Worm (Caenorhabditis elegans): ENCODE measurements around the gene cyp-34A9.

The cyp-34A9 gene

DNA sequence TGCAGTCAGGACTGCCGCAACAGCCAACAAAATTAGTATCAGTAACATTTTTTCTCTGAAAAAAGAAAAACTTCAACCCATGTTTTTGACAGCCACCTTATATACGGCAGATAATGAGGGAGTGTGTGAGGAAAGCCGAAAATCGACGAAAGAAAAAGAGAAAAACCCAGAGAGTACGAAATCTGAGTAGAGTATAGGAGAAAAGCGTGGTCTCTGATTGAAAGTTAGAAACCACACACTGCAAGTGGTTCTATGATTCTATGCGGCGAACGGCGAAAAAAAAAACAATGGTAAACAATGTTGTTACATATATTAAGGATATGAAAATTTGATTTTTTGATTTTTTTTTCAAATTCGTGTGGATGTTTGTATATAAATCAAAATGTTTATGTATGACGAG lies 2.6 kb downstream of the cyp-34A9 start, which contains the start of gene cyp-34A8 (continued):
- TF ChIP-seq C16A3.4 (tag; optimal IDR thresholded peaks at IDR 0.05), result no peak
- no peak for TF ChIP-seq nhr-19 (GFP tag; conservative IDR thresholded peaks at IDR 0.05)
- no peak for TF ChIP-seq sup-37 (GFP tag; optimal IDR thresholded peaks at IDR 0.05)
- TF ChIP-seq nhr-20 (tag; optimal IDR thresholded peaks at IDR 0.05), result peak; percentile 74
- no peak for TF ChIP-seq elt-2 (tag; optimal IDR thresholded peaks at IDR 0.05)
- TF ChIP-seq lin-13 (GFP tag; optimal IDR thresholded peaks at IDR 0.05), result no peak
- TF ChIP-seq aly-2 (tag; optimal IDR thresholded peaks at IDR 0.05), result no peak
- TF ChIP-seq nhr-71 (tag; optimal IDR thresholded peaks at IDR 0.05), result peak; percentile 29
- no peak for TF ChIP-seq fkh-4 (tag; optimal IDR thresholded peaks at IDR 0.05; ENCODE audit: borderline replicate concordance)
- peak; percentile 27 for TF ChIP-seq snu-23 (GFP tag; optimal IDR thresholded peaks at IDR 0.05)
- no peak for TF ChIP-seq sptf-1 (tag; optimal IDR thresholded peaks at IDR 0.05)
- no peak for TF ChIP-seq C04F5.9 (tag; optimal IDR thresholded peaks at IDR 0.05)
- peak in 2 of 6 experiments; percentile 6 to 38 for TF ChIP-seq elt-3 (tag; optimal IDR thresholded peaks at IDR 0.05)
- no peak for TF ChIP-seq ztf-4 (tag; optimal IDR thresholded peaks at IDR 0.05)
- no peak for TF ChIP-seq isw-1 (GFP tag; IDR thresholded peaks at IDR 0.05)
- TF ChIP-seq ceh-90 (tag; optimal IDR thresholded peaks at IDR 0.05), result no peak
- TF ChIP-seq unc-130 (tag; optimal IDR thresholded peaks at IDR 0.05), result no peak
- TF ChIP-seq sox-4 (tag; optimal IDR thresholded peaks at IDR 0.05), result no peak
- no peak for TF ChIP-seq nhr-11 (tag; optimal IDR thresholded peaks at IDR 0.05)
- TF ChIP-seq egl-13 (tag; optimal IDR thresholded peaks at IDR 0.05), result no peak
- TF ChIP-seq nhr-84 (tag; optimal IDR thresholded peaks at IDR 0.05), result no peak
- no peak for TF ChIP-seq snpc-4 (tag; optimal IDR thresholded peaks at IDR 0.05)
- no peak for TF ChIP-seq pqm-1 (tag; optimal IDR thresholded peaks at IDR 0.05)
- TF ChIP-seq unc-86 (tag; optimal IDR thresholded peaks at IDR 0.05), result no peak
- TF ChIP-seq pax-3 (tag; optimal IDR thresholded peaks at IDR 0.05), result no peak
- TF ChIP-seq C34B4.2 (tag; optimal IDR thresholded peaks at IDR 0.05), result no peak
- no peak for TF ChIP-seq rnt-1 (tag; optimal IDR thresholded peaks at IDR 0.05)
- TF ChIP-seq hlh-4 (tag; optimal IDR thresholded peaks at IDR 0.05), result no peak
- TF ChIP-seq alr-1 (tag; optimal IDR thresholded peaks at IDR 0.05; ENCODE audit: borderline replicate concordance), result no peak
- no peak for TF ChIP-seq unc-62 (GFP tag; optimal IDR thresholded peaks at IDR 0.05)
- no peak for TF ChIP-seq nhr-77 (tag; optimal IDR thresholded peaks at IDR 0.05)
- no peak for TF ChIP-seq aha-1 (tag; optimal IDR thresholded peaks at IDR 0.05)
- TF ChIP-seq grh-1 (GFP tag; IDR thresholded peaks at IDR 0.05), result no peak
- TF ChIP-seq fkh-8 (tag; optimal IDR thresholded peaks at IDR 0.05), result no peak
- TF ChIP-seq ceh-63 (GFP tag; optimal IDR thresholded peaks at IDR 0.05), result no peak

DNA sequence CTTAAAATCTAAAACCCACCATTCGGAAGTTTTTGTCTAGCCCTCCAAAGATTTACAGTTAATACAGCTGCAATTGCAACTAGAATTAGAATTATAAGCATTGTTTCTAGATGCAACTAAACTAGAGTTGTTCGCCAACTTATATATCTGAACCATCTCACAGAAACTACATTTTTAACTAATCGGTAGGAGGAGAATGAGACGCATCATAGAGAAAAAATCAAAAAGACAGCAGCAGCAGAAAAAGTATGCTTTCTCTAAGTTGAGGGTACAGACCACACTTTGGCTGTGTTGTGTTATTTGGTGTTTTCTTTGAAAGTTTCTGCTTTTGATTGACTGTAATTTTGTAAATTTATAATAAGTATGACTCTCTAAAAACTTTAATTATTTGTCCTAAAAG lies 6.6 kb downstream of the cyp-34A9 start, which contains the start of gene cyp-34A7:
TSS of gene cyp-34A7 (minus strand) at position 101 of the 400 bp plus-strand sequence.
- TF ChIP-seq hpl-2 (GFP tag; optimal IDR thresholded peaks at IDR 0.05), result no peak
- TF ChIP-seq lsy-2 (tag; optimal IDR thresholded peaks at IDR 0.05), result no peak
- TF ChIP-seq nhr-28 (tag; optimal IDR thresholded peaks at IDR 0.05), result no peak
- no peak for TF ChIP-seq lir-3 (tag; optimal IDR thresholded peaks at IDR 0.05; ENCODE audit: poor library complexity)
- TF ChIP-seq dsc-1 (tag; optimal IDR thresholded peaks at IDR 0.05), result no peak
- no peak for TF ChIP-seq ces-1 (GFP tag; optimal IDR thresholded peaks at IDR 0.05)
- no peak for TF ChIP-seq nhr-237 (tag; optimal IDR thresholded peaks at IDR 0.05)
- TF ChIP-seq zag-1 (tag; optimal IDR thresholded peaks at IDR 0.05), result no peak
- no peak for TF ChIP-seq egl-13 (tag; optimal IDR thresholded peaks at IDR 0.05)
- TF ChIP-seq zip-4 (GFP tag; optimal IDR thresholded peaks at IDR 0.05), result no peak
- TF ChIP-seq unc-86 (tag; optimal IDR thresholded peaks at IDR 0.05), result no peak
- no peak for TF ChIP-seq ceh-88 (GFP tag; IDR thresholded peaks at IDR 0.05)
- no peak for TF ChIP-seq alr-1 (tag; optimal IDR thresholded peaks at IDR 0.05; ENCODE audit: borderline replicate concordance)
- no peak for TF ChIP-seq unc-30 (tag; optimal IDR thresholded peaks at IDR 0.05)
- no peak for TF ChIP-seq aly-2 (tag; optimal IDR thresholded peaks at IDR 0.05)
- no peak for TF ChIP-seq nhr-11 (tag; optimal IDR thresholded peaks at IDR 0.05)

Measured in whole organism, L1 larva.